Comparison of ENCODE assay signal across 1 worm cellular context in the genomic region with DNA sequence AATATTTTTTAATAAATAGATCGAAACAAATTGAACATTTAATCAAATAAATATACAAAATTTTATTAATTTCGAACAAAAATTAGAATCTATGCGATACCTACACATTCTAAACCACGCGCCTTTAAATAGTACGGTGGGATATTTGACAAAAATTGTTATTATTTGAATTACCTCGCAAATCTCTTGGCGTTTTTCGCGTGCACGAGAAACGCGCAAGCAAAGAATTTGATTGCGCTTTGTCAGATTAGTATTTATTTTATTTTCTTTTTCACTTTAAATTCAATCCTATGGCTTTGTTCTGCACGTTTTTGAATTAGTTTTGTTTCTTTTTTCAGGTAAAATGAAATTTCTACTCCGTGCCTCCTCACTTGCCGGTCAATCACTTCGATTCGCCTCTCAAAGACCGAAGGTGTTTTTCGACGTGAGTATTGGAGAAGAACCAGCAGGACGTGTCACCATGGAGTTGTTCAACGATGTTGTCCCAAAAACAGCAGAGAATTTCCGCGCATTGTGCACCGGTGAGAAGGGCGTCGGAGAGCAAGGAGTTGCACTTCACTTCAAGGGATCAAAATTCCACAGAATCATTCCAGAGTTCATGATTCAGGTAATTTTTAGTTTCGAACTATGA.
TF ChIP-seq lines count a peak whose summit lies in the region.

Gene cyn-1, plus strand, starts transcription at position 339 of the 631 bp plus-strand sequence.

TF ChIP-seq in whole organism, L1 larva, 84 proteins besides CTCF, POLR2A, EP300 and RAD21 (continued from another document):
- peak in 2 of 6 experiments; percentile 81 to 83 for TF ChIP-seq elt-3 (tag; optimal IDR thresholded peaks at IDR 0.05; lab: Kevin White, UChicago)
- no peak for TF ChIP-seq ceh-63 (GFP tag; optimal IDR thresholded peaks at IDR 0.05; lab: Kevin White, UChicago)
- TF ChIP-seq swsn-7 (tag; optimal IDR thresholded peaks at IDR 0.05; lab: Kevin White, UChicago) = peak; percentile 91
- no peak for TF ChIP-seq unc-98 (GFP tag; IDR thresholded peaks at IDR 0.05; lab: Robert Waterston, UW)
- TF ChIP-seq nhr-19 (GFP tag; conservative IDR thresholded peaks at IDR 0.05; lab: Robert Waterston, UW) = peak; percentile 89
- no peak for TF ChIP-seq tlp-1 (tag; optimal IDR thresholded peaks at IDR 0.05; lab: Kevin White, UChicago)
- peak; percentile 67 for TF ChIP-seq fkh-10 (GFP tag; optimal IDR thresholded peaks at IDR 0.05; lab: Kevin White, UChicago)
- TF ChIP-seq ztf-4 (tag; optimal IDR thresholded peaks at IDR 0.05; lab: Kevin White, UChicago) = peak; percentile 66
- no peak for TF ChIP-seq egl-27 (tag; optimal IDR thresholded peaks at IDR 0.05; lab: Kevin White, UChicago)
- peak; percentile 65 for TF ChIP-seq mab-9 (GFP tag; IDR thresholded peaks at IDR 0.05; lab: Robert Waterston, UW)
- peak; percentile 91 for TF ChIP-seq aly-2 (tag; optimal IDR thresholded peaks at IDR 0.05; lab: Kevin White, UChicago)
- TF ChIP-seq dsc-1 (tag; optimal IDR thresholded peaks at IDR 0.05; lab: Kevin White, UChicago) = peak; percentile 85
- peak; percentile 46 for TF ChIP-seq lir-3 (tag; optimal IDR thresholded peaks at IDR 0.05; lab: Kevin White, UChicago; ENCODE audit: poor library complexity)
- peak; percentile 52 for TF ChIP-seq nhr-11 (tag; optimal IDR thresholded peaks at IDR 0.05; lab: Kevin White, UChicago)
- TF ChIP-seq egl-13 (tag; optimal IDR thresholded peaks at IDR 0.05; lab: Kevin White, UChicago) = peak; percentile 76
- TF ChIP-seq nhr-12 (tag; optimal IDR thresholded peaks at IDR 0.05; lab: Kevin White, UChicago) = no peak
- peak in 1 of 2 experiments; percentile 63 for TF ChIP-seq mdl-1 (tag; optimal IDR thresholded peaks at IDR 0.05; lab: Kevin White, UChicago)
- peak; percentile 88 for TF ChIP-seq C16A3.4 (tag; optimal IDR thresholded peaks at IDR 0.05; lab: Kevin White, UChicago)
- TF ChIP-seq fkh-4 (tag; optimal IDR thresholded peaks at IDR 0.05; lab: Kevin White, UChicago; ENCODE audit: borderline replicate concordance) = peak; percentile 27
- no peak for TF ChIP-seq mef-2 (tag; optimal IDR thresholded peaks at IDR 0.05; lab: Kevin White, UChicago)
- no peak for TF ChIP-seq unc-30 (tag; optimal IDR thresholded peaks at IDR 0.05; lab: Kevin White, UChicago)
- TF ChIP-seq aha-1 (tag; optimal IDR thresholded peaks at IDR 0.05; lab: Kevin White, UChicago) = peak; percentile 29
- peak; percentile 96 for TF ChIP-seq mep-1 (tag; optimal IDR thresholded peaks at IDR 0.05; lab: Kevin White, UChicago)
- peak; percentile 91 for TF ChIP-seq snu-23 (GFP tag; optimal IDR thresholded peaks at IDR 0.05; lab: Kevin White, UChicago)
- peak; percentile 80 for TF ChIP-seq lin-15B (tag; optimal IDR thresholded peaks at IDR 0.05; lab: Kevin White, UChicago)
- no peak for TF ChIP-seq efl-3 (GFP tag; optimal IDR thresholded peaks at IDR 0.05; lab: Kevin White, UChicago)
- peak; percentile 98 for TF ChIP-seq lin-35 (GFP tag; optimal IDR thresholded peaks at IDR 0.05; lab: Kevin White, UChicago)
- TF ChIP-seq grh-1 (GFP tag; IDR thresholded peaks at IDR 0.05; lab: Robert Waterston, UW) = peak; percentile 72
